Worm (Caenorhabditis elegans): Measurements from ENCODE around the gene ebax-1.
"Not testable (repeated sequence)": the region's sequence is repeated elsewhere in the genome, so short reads cannot be mapped to it uniquely, and the experiment has no call there.

Gene ebax-1

DNA sequence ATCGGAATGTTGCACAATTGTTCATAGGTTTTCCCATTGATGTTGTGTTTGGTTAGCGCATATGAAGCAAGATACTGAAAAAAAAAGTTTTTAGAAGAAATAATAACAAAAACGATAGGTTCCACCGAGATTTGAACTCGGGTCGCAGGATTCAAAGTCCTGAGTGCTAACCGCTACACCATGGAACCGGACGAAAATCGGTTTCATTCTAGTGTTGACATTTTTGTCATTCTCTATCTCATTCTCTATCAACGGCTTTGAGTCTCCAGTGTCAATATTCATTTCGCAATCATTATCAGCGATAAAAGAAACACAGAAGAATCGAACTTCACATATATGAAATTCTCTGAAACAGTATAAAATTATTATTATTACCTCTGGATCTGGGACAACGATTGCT lies 24.4 kb downstream of the ebax-1 start:
- TF ChIP-seq mep-1 (tag; optimal IDR thresholded peaks at IDR 0.05) (no peak), efl-1 (optimal IDR thresholded peaks at IDR 0.05) (no peak), efl-1 (GFP tag; optimal IDR thresholded peaks at IDR 0.05 in 1 of 2) (peak in 1 of 2 experiments; percentile 67)

- TF ChIP-seq zip-4 (GFP tag; optimal IDR thresholded peaks at IDR 0.05) (no peak), aly-2 (tag; optimal IDR thresholded peaks at IDR 0.05) (no peak)
Measured at ce11 chrIV:10313565-10313964, 26.8 kb downstream of the ebax-1 start, which contains the start of gene acs-18. acs-18 (minus strand) TSS chrIV:10313665.

- TF ChIP-seq unc-86 (tag; optimal IDR thresholded peaks at IDR 0.05) (no peak), pax-3 (tag; optimal IDR thresholded peaks at IDR 0.05) (no peak), swsn-7 (tag; optimal IDR thresholded peaks at IDR 0.05) (no peak), snpc-4 (tag; optimal IDR thresholded peaks at IDR 0.05) (no peak), C04F5.9 (tag; optimal IDR thresholded peaks at IDR 0.05) (no peak), ceh-63 (GFP tag; optimal IDR thresholded peaks at IDR 0.05) (no peak), C34B4.2 (tag; optimal IDR thresholded peaks at IDR 0.05) (no peak), aly-2 (tag; optimal IDR thresholded peaks at IDR 0.05) (no peak), lsy-2 (tag; optimal IDR thresholded peaks at IDR 0.05) (no peak), mep-1 (tag; optimal IDR thresholded peaks at IDR 0.05) (no peak), dpl-1 (GFP tag; optimal IDR thresholded peaks at IDR 0.05) (no peak), tlp-1 (tag; optimal IDR thresholded peaks at IDR 0.05) (no peak), fkh-8 (tag; optimal IDR thresholded peaks at IDR 0.05) (no peak), rnt-1 (tag; optimal IDR thresholded peaks at IDR 0.05) (no peak), hlh-17 (GFP tag; optimal IDR thresholded peaks at IDR 0.05; ENCODE audit: borderline replicate concordance) (no peak), nhr-84 (tag; optimal IDR thresholded peaks at IDR 0.05) (no peak), fos-1 (tag; optimal IDR thresholded peaks at IDR 0.05) (no peak), ama-1 (optimal IDR thresholded peaks at IDR 0.05) (no peak), elt-2 (tag; optimal IDR thresholded peaks at IDR 0.05) (no peak)
Measured at ce11 chrIV:10318199-10318598, 31.4 kb downstream of the ebax-1 start, which contains the start of gene R09E10.2. R09E10.2 (minus strand) TSS chrIV:10318299.

ce11 chrIV:10322650-10323049 lies 35.9 kb downstream of the ebax-1 start, which contains the start of gene R09E10.1:
R09E10.1 (minus strand) TSS chrIV:10322750.
- TF ChIP-seq sox-4, fkh-8, nhr-71 (tag; optimal IDR thresholded peaks at IDR 0.05): not testable (repeated sequence)

ce11 chrIV:10330962-10331361 lies 44.2 kb downstream of the ebax-1 start:
- no peak for TF ChIP-seq grh-1 (GFP tag; IDR thresholded peaks at IDR 0.05)
- TF ChIP-seq nhr-85 (tag) = peak; percentile 26
- no peak for TF ChIP-seq fos-1 (tag; optimal IDR thresholded peaks at IDR 0.05)
- peak; percentile 9 for TF ChIP-seq nhr-47 (tag; optimal IDR thresholded peaks at IDR 0.05)
- TF ChIP-seq unc-62 (GFP tag; optimal IDR thresholded peaks at IDR 0.05) = no peak
- TF ChIP-seq C34B4.2 (tag; optimal IDR thresholded peaks at IDR 0.05) = no peak
- no peak for TF ChIP-seq lin-15B (tag; optimal IDR thresholded peaks at IDR 0.05)
- TF ChIP-seq C04F5.9 (tag; optimal IDR thresholded peaks at IDR 0.05) = no peak
- no peak for TF ChIP-seq zag-1 (tag; optimal IDR thresholded peaks at IDR 0.05)
- TF ChIP-seq snu-23 (GFP tag; optimal IDR thresholded peaks at IDR 0.05) = peak; percentile 13
- TF ChIP-seq ama-1 (optimal IDR thresholded peaks at IDR 0.05) = no peak
- no peak for TF ChIP-seq mef-2 (tag; optimal IDR thresholded peaks at IDR 0.05)
- no peak for TF ChIP-seq pag-3 (tag; optimal IDR thresholded peaks at IDR 0.05; ENCODE audit: borderline replicate concordance, insufficient read depth)
- no peak for TF ChIP-seq hlh-4 (tag; optimal IDR thresholded peaks at IDR 0.05)
- TF ChIP-seq unc-30 (tag; optimal IDR thresholded peaks at IDR 0.05) = no peak
- TF ChIP-seq lin-13 (GFP tag; optimal IDR thresholded peaks at IDR 0.05) = no peak
- no peak for TF ChIP-seq sup-37 (GFP tag; optimal IDR thresholded peaks at IDR 0.05)
- peak; percentile 53 for TF ChIP-seq fkh-8 (tag; optimal IDR thresholded peaks at IDR 0.05)
- TF ChIP-seq fkh-10 (GFP tag; optimal IDR thresholded peaks at IDR 0.05) = peak; percentile 15
- no peak for TF ChIP-seq ceh-88 (GFP tag; IDR thresholded peaks at IDR 0.05)
- peak in 1 of 3 experiments; percentile 25 for TF ChIP-seq ceh-82 (tag; optimal IDR thresholded peaks at IDR 0.05)
- TF ChIP-seq egl-27 (tag; optimal IDR thresholded peaks at IDR 0.05) = no peak
- TF ChIP-seq alr-1 (tag; optimal IDR thresholded peaks at IDR 0.05; ENCODE audit: borderline replicate concordance) = no peak
- peak; percentile 11 for TF ChIP-seq pax-3 (tag; optimal IDR thresholded peaks at IDR 0.05)
- TF ChIP-seq ceh-90 (tag; optimal IDR thresholded peaks at IDR 0.05) = no peak
- peak; percentile 12 for TF ChIP-seq dsc-1 (tag; optimal IDR thresholded peaks at IDR 0.05)
- TF ChIP-seq unc-86 (tag; optimal IDR thresholded peaks at IDR 0.05) = no peak
- TF ChIP-seq xbp-1 (tag; optimal IDR thresholded peaks at IDR 0.05) = no peak

Data from whole organism, L1 larva.